Worm (Caenorhabditis elegans) whole organism, young adult: ENCODE data around the gene memi-3.

Source experiments
- K11D2.4 ChIP-seq: fragments of 200-800 bp; sonication (Bioruptor generic); IDR thresholded peaks from 2 replicates; pipeline ENCODE4 v1.3.6; 2022; ENCODE audit warnings: missing genetic modification reagents, missing genetic modification characterization, missing compliant biosample characterization
- Y79H2A.3 ChIP-seq: fragments of 200-800 bp; sonication (Bioruptor generic); conservative IDR thresholded peaks from 2 replicates; pipeline ENCODE4 v1.3.6; 2022; ENCODE audit warnings: missing genetic modification reagents, missing genetic modification characterization, missing compliant biosample characterization
- efl-1 ChIP-seq: fragments of 150-350 bp; optimal IDR thresholded peaks from 2 replicates; lab custom pipeline; 2014; ENCODE audit warnings: missing biosample characterization, missing genetic modification reagents, missing genetic modification characterization
- ets-4 ChIP-seq: fragments of 200-800 bp; sonication (Bioruptor generic); optimal IDR thresholded peaks from 2 replicates; lab custom pipeline; 2018; ENCODE audit warnings: mild to moderate bottlenecking, missing genetic modification characterization, missing compliant biosample characterization
- nhr-120 ChIP-seq: fragments of 200-800 bp; sonication (Bioruptor generic); IDR thresholded peaks from 2 replicates; pipeline ENCODE4 v1.3.6; 2022; ENCODE audit warnings: missing genetic modification characterization, missing compliant biosample characterization
- snpc-3.4 ChIP-seq: sonication (generic microtip); optimal IDR thresholded peaks from 2 replicates; lab custom pipeline; 2017; ENCODE audit warnings: missing genetic modification characterization, mild to moderate bottlenecking, missing compliant biosample characterization, antibody characterized with exemption, moderate library complexity, missing genotype, missing genetic modification reagents
- tbx-9 ChIP-seq: sonication (generic microtip); optimal IDR thresholded peaks from 2 replicates; lab custom pipeline; 2016; ENCODE audit warnings: borderline replicate concordance, missing genetic modification characterization, inconsistent platforms, missing compliant biosample characterization

DNA sequence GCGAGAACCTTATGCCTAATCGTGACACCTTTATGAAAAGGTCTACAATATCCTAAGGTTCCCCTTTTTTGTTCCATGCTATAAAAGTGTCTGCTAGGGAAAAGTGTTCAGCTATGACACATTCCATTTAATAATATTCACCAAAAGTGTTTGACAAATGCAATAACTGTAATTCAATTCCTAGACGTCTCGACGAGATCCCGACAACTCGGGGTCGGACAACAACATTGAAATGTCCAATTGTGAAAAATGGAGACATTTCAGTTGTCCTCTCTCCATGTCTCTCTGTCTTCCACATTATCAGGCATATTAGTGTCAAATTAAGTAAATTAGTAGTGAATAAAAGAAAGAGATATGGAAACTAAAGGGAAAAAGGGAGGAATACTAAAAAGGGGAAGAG is 28.3 kb upstream of the memi-3 start:
- TF ChIP-seq Y79H2A.3 (GFP tag; lab: Robert Waterston, UW): no peak
- no peak for TF ChIP-seq tbx-9 (tag; lab: Kevin White, UChicago)
- TF ChIP-seq snpc-3.4: no peak
- TF ChIP-seq K11D2.4 (GFP tag; lab: Robert Waterston, UW): no peak
- TF ChIP-seq ets-4 (GFP tag; lab: Kevin White, UChicago): no peak
- TF ChIP-seq nhr-120: no peak
- TF ChIP-seq efl-1 (GFP tag; lab: Kevin White, UChicago): no peak
